Worm (Caenorhabditis elegans): ENCODE results near the gene C16B8.3.

DNA sequence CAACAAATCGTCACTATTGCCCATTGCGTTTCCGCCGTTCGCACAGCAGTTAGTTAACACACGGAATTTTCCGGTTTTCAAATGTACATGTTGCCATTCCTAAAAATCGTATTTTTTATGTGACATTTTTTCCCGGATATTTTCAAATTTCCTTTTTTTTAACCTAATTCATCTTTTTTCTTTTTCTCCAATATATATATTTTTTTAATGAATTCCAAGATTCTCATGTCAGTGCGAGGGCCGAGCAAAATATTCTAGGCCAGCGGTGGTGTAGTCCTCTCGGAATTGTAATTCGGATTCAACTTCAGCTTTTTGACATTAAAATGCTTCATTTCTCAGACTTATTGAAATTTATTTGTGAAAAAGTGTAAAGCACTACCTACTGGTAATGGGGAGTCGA lies 36.6 kb upstream of the C16B8.3 start, which contains the start of gene R02E12.4:
- TF ChIP-seq sdz-38 (tag; optimal IDR thresholded peaks at IDR 0.05) (no peak), ztf-6 (GFP tag; IDR thresholded peaks at IDR 0.05) (no peak), F22D6.2 (tag; optimal IDR thresholded peaks at IDR 0.05) (no peak), madf-3 (GFP tag; IDR thresholded peaks at IDR 0.05) (no peak), dpff-1 (tag; optimal IDR thresholded peaks at IDR 0.05) (no peak), nfya-2 (GFP tag; IDR thresholded peaks at IDR 0.05) (no peak), ZK185.1 (tag; optimal IDR thresholded peaks at IDR 0.05; ENCODE audit: poor library complexity, severe bottlenecking) (no peak), hmg-20 (GFP tag; IDR thresholded peaks at IDR 0.05) (no peak), lin-40 (tag; optimal IDR thresholded peaks at IDR 0.05) (no peak), egl-18 (GFP tag; IDR thresholded peaks at IDR 0.05) (no peak), madf-8 (GFP tag; conservative IDR thresholded peaks at IDR 0.05) (no peak), unc-62 (GFP tag; optimal IDR thresholded peaks at IDR 0.05) (no peak), snpc-4 (GFP tag; optimal IDR thresholded peaks at IDR 0.05) (no peak), snpc-4 (tag; optimal IDR thresholded peaks at IDR 0.05) (no peak), repo-1 (tag; optimal IDR thresholded peaks at IDR 0.05) (no peak)

Data from whole organism, young adult.